Worm (Caenorhabditis elegans): ENCODE data around the gene cgt-3.

DNA sequence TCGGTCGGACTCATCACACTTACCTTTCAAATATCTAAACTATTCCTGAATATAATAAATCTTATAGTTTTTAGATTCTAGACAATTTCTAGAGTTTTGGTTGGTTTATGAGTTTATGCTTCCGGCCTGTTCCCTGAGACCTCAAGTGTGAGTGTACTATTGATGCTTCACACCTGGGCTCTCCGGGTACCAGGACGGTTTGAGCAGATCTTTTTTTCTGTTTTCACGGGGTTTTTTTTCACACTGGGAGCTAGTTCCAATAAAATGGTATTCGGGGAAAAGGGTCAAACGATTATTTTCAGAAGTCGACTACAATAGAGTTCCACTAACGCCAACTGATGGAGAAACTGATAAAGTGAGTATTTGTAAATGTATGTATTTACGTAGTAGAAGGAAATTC, 9.0 kb upstream of the cgt-3 start:
- TF ChIP-seq ref-1 (GFP tag; conservative IDR thresholded peaks at IDR 0.05) (no peak), klf-2 (GFP tag; conservative IDR thresholded peaks at IDR 0.05) (no peak), T22C8.4 (GFP tag; IDR thresholded peaks at IDR 0.05) (no peak), med-1 (GFP tag; optimal IDR thresholded peaks at IDR 0.05; ENCODE audit: insufficient read depth) (no peak), flt-1 (GFP tag; IDR thresholded peaks at IDR 0.05) (no peak), cog-1 (tag; optimal IDR thresholded peaks at IDR 0.05) (no peak), ztf-29 (GFP tag; IDR thresholded peaks at IDR 0.05) (no peak), tab-1 (GFP tag; IDR thresholded peaks at IDR 0.05) (no peak)
